Fruit fly (Drosophila melanogaster) whole organism, embryonic: ENCODE results near the gene CG31098.

Source experiments
- ATbp ChIP-seq: fragments of 200-800 bp; sonication (Bioruptor generic); optimal IDR thresholded peaks from 2 replicates; lab custom pipeline; 2017; ENCODE audit warnings: missing biosample characterization, mild to moderate bottlenecking, missing genetic modification characterization, missing genetic modification reagents
- Atf3 ChIP-seq: fragments of 200-800 bp; sonication (Bioruptor generic); optimal IDR thresholded peaks from 3 replicates; lab custom pipeline; 2016; ENCODE audit warnings: missing biosample characterization, missing genetic modification characterization
- BEAF-32 ChIP-seq: fragments of 200-800 bp; sonication (Bioruptor generic); optimal IDR thresholded peaks from 3 replicates; lab custom pipeline; 2017; ENCODE audit warnings: missing biosample characterization, missing genetic modification characterization, mild to moderate bottlenecking, moderate library complexity, missing genetic modification reagents
- Bdp1 ChIP-seq: fragments of 200-800 bp; sonication (Bioruptor generic); optimal IDR thresholded peaks from 3 replicates; lab custom pipeline; 2016; ENCODE audit warnings: missing biosample characterization, missing genetic modification characterization
- CG11093 ChIP-seq: fragments of 200-800 bp; sonication (Bioruptor generic); IDR thresholded peaks from 3 replicates; pipeline ENCODE4 v1.3.6; 2022; ENCODE audit warnings: missing biosample characterization, missing genetic modification characterization
- CG12744 ChIP-seq: fragments of 200-800 bp; sonication (Bioruptor generic); optimal IDR thresholded peaks from 2 replicates; lab custom pipeline; 2016; ENCODE audit warnings: missing biosample characterization, missing genetic modification characterization
- CG13123 ChIP-seq: fragments of 200-800 bp; sonication (Bioruptor generic); optimal IDR thresholded peaks from 2 replicates; lab custom pipeline; 2016; ENCODE audit warnings: missing biosample characterization, missing genetic modification characterization
- CG13424 ChIP-seq: fragments of 200-800 bp; sonication (Bioruptor generic); optimal IDR thresholded peaks from 2 replicates; lab custom pipeline; 2019; ENCODE audit warnings: missing biosample characterization, mild to moderate bottlenecking, missing genetic modification characterization, moderate library complexity
- CG2889 ChIP-seq: fragments of 200-800 bp; sonication (Bioruptor generic); IDR thresholded peaks from 3 replicates; pipeline ENCODE4 v1.3.6; 2022; ENCODE audit warnings: missing biosample characterization, missing genetic modification characterization
- CG3407 ChIP-seq: fragments of 200-800 bp; sonication (Bioruptor generic); optimal IDR thresholded peaks from 2 replicates; lab custom pipeline; 2018; ENCODE audit warnings: missing biosample characterization, mild to moderate bottlenecking, missing genetic modification characterization
- CG34376 ChIP-seq: fragments of 200-800 bp; sonication (Bioruptor generic); optimal IDR thresholded peaks from 2 replicates; lab custom pipeline; 2018; ENCODE audit warnings: missing biosample characterization, mild to moderate bottlenecking, missing genetic modification characterization
- CG34422 ChIP-seq: fragments of 200-800 bp; sonication (Bioruptor generic); IDR thresholded peaks from 3 replicates; pipeline ENCODE4 v1.3.6; 2022; ENCODE audit warnings: missing biosample characterization, missing genetic modification characterization
- CG3995 ChIP-seq: fragments of 200-800 bp; sonication (Bioruptor generic); optimal IDR thresholded peaks from 3 replicates; lab custom pipeline; 2016; ENCODE audit warnings: missing biosample characterization, missing genetic modification characterization
- CG4820 ChIP-seq: fragments of 200-800 bp; sonication (Bioruptor generic); optimal IDR thresholded peaks from 3 replicates; lab custom pipeline; 2016; ENCODE audit warnings: missing biosample characterization, missing genetic modification characterization
- CG6254 ChIP-seq: fragments of 200-800 bp; sonication (Bioruptor generic); optimal IDR thresholded peaks from 3 replicates; lab custom pipeline; 2017; ENCODE audit warnings: mild to moderate bottlenecking, missing biosample characterization, missing genetic modification reagents, missing genetic modification characterization
- CG6791 ChIP-seq: fragments of 200-800 bp; sonication (Bioruptor generic); IDR thresholded peaks from 3 replicates; pipeline ENCODE4 v1.3.6; 2022; ENCODE audit warnings: missing biosample characterization, missing genetic modification characterization; ENCODE audit not compliant: partially characterized antibody
- CG7928 ChIP-seq: fragments of 200-800 bp; sonication (Bioruptor generic); optimal IDR thresholded peaks from 2 replicates; lab custom pipeline; 2017; ENCODE audit warnings: missing biosample characterization, mild to moderate bottlenecking, missing genetic modification characterization
- CG8388 ChIP-seq: fragments of 200-800 bp; sonication (Bioruptor generic); optimal IDR thresholded peaks from 2 replicates; lab custom pipeline; 2019; ENCODE audit warnings: missing biosample characterization, mild to moderate bottlenecking, missing genetic modification characterization, moderate library complexity
- CG9797 ChIP-seq: fragments of 200-800 bp; sonication (Bioruptor generic); optimal IDR thresholded peaks from 3 replicates; lab custom pipeline; 2018; ENCODE audit warnings: missing biosample characterization, mild to moderate bottlenecking, missing genetic modification characterization
- CoRest ChIP-seq: fragments of 200-800 bp; sonication (Bioruptor generic); optimal IDR thresholded peaks from 3 replicates; lab custom pipeline; 2018; ENCODE audit warnings: missing biosample characterization, mild to moderate bottlenecking, missing genetic modification characterization, moderate library complexity
- Dll ChIP-seq: fragments of 200-800 bp; sonication (Bioruptor generic); IDR thresholded peaks from 4 replicates; pipeline ENCODE4 v1.3.6; 2022; ENCODE audit warnings: missing biosample characterization, missing genetic modification characterization; ENCODE audit not compliant: partially characterized antibody
- Fer1 ChIP-seq: fragments of 200-800 bp; sonication (Bioruptor generic); optimal IDR thresholded peaks from 2 replicates; lab custom pipeline; 2017; ENCODE audit warnings: missing biosample characterization, mild to moderate bottlenecking, missing genetic modification characterization
- GATAe ChIP-seq: fragments of 200-800 bp; sonication (Bioruptor generic); conservative IDR thresholded peaks from 2 replicates; pipeline ENCODE4 v1.3.6; 2022; ENCODE audit warnings: missing biosample characterization, missing genetic modification characterization
- H2.0 ChIP-seq: fragments of 200-800 bp; sonication (Bioruptor generic); IDR thresholded peaks from 2 replicates; pipeline ENCODE4 v1.3.6; 2022; ENCODE audit warnings: missing biosample characterization, missing genetic modification characterization
- HLH54F ChIP-seq: fragments of 200-800 bp; sonication (Bioruptor generic); optimal IDR thresholded peaks from 3 replicates; lab custom pipeline; 2016; ENCODE audit warnings: missing biosample characterization, missing genetic modification characterization
- Nf-YC ChIP-seq: fragments of 200-800 bp; optimal IDR thresholded peaks from 3 replicates; lab custom pipeline; 2019; ENCODE audit warnings: missing biosample characterization, mild to moderate bottlenecking, missing genetic modification characterization, moderate library complexity
- Ravus ChIP-seq: fragments of 200-800 bp; sonication (Bioruptor generic); IDR thresholded peaks from 2 replicates; pipeline ENCODE4 v1.3.6; 2022; ENCODE audit warnings: missing biosample characterization, missing genetic modification characterization
- YL-1 ChIP-seq: fragments of 200-800 bp; sonication (Bioruptor generic); optimal IDR thresholded peaks from 3 replicates; lab custom pipeline; 2017; ENCODE audit warnings: missing biosample characterization, mild to moderate bottlenecking, missing genetic modification characterization
- ab ChIP-seq: fragments of 200-800 bp; sonication (Bioruptor generic); optimal IDR thresholded peaks from 2 replicates; lab custom pipeline; 2016; ENCODE audit warnings: missing biosample characterization, missing genetic modification characterization
- aop ChIP-seq: fragments of 200-800 bp; sonication (Bioruptor generic); IDR thresholded peaks from 2 replicates; pipeline ENCODE4 v1.3.6; 2022; ENCODE audit warnings: missing biosample characterization, missing genetic modification characterization
- chn ChIP-seq: fragments of 200-800 bp; sonication (Bioruptor generic); optimal IDR thresholded peaks from 2 replicates; lab custom pipeline; 2016; ENCODE audit warnings: missing biosample characterization, missing genetic modification characterization
- croc ChIP-seq: fragments of 200-800 bp; sonication (Bioruptor generic); conservative IDR thresholded peaks from 3 replicates; pipeline ENCODE4 v1.3.6; 2022; ENCODE audit warnings: missing biosample characterization, missing genetic modification characterization
- dmrt11E ChIP-seq: fragments of 200-800 bp; sonication (Bioruptor generic); optimal IDR thresholded peaks from 3 replicates; lab custom pipeline; 2018; ENCODE audit warnings: missing biosample characterization, mild to moderate bottlenecking, missing genetic modification characterization, moderate library complexity
- dmrt99B ChIP-seq: fragments of 200-800 bp; sonication (Bioruptor generic); optimal IDR thresholded peaks from 2 replicates; lab custom pipeline; 2018; ENCODE audit warnings: missing biosample characterization, mild to moderate bottlenecking, missing genetic modification characterization, moderate library complexity
- dysf ChIP-seq: fragments of 200-800 bp; sonication (Bioruptor generic); IDR thresholded peaks from 3 replicates; pipeline ENCODE4 v1.3.6; 2022; ENCODE audit warnings: missing biosample characterization, missing genetic modification characterization
- ewg ChIP-seq: fragments of 200-800 bp; sonication (Bioruptor generic); optimal IDR thresholded peaks from 3 replicates; lab custom pipeline; 2017; ENCODE audit warnings: mild to moderate bottlenecking, missing biosample characterization, missing genetic modification reagents, missing genetic modification characterization
- grau ChIP-seq: fragments of 200-800 bp; optimal IDR thresholded peaks from 3 replicates; lab custom pipeline; 2019; ENCODE audit warnings: missing biosample characterization, mild to moderate bottlenecking, missing genetic modification characterization, moderate library complexity
- hkb ChIP-seq, 2 experiments: fragments of 200-800 bp in 1 of 2; fragments of >200 bp in 1 of 2; sonication (Bioruptor generic) in 1 of 2; IDR thresholded peaks in 1 of 2; optimal IDR thresholded peaks in 1 of 2; 2 replicates each; pipeline versions ENCODE4 v1.3.6 to Lab custom; 2017 to 2022; ENCODE audit warnings: missing biosample characterization in 1 of 2, missing genetic modification characterization in 1 of 2
- insv ChIP-seq, 2 experiments: fragments of 200-800 bp; sonication (Bioruptor generic); optimal IDR thresholded peaks; 3 replicates each; lab custom pipeline; 2016 to 2018; ENCODE audit warnings: missing biosample characterization in 2 of 2, missing genetic modification characterization in 2 of 2
- jigr1 ChIP-seq: fragments of 200-800 bp; sonication (Bioruptor generic); IDR thresholded peaks from 3 replicates; pipeline ENCODE4 v1.3.6; 2022; ENCODE audit warnings: missing biosample characterization, missing genetic modification characterization
- ken ChIP-seq: fragments of 200-800 bp; sonication (Bioruptor generic); IDR thresholded peaks from 3 replicates; pipeline ENCODE4 v1.3.6; 2022; ENCODE audit warnings: missing biosample characterization, missing genetic modification characterization
- pb ChIP-seq: fragments of 200-800 bp; sonication (Bioruptor generic); optimal IDR thresholded peaks from 3 replicates; lab custom pipeline; 2016; ENCODE audit warnings: missing biosample characterization, missing genetic modification characterization
- peb ChIP-seq: fragments of 200-800 bp; sonication (Bioruptor generic); IDR thresholded peaks from 2 replicates; pipeline ENCODE4 v1.3.6; 2022; ENCODE audit warnings: missing biosample characterization, missing genetic modification characterization
- row ChIP-seq: fragments of 200-800 bp; sonication (Bioruptor generic); IDR thresholded peaks from 3 replicates; pipeline ENCODE4 v1.3.6; 2022; ENCODE audit warnings: missing biosample characterization, missing genetic modification characterization
- schlank ChIP-seq: fragments of 200-800 bp; sonication (Bioruptor generic); optimal IDR thresholded peaks from 2 replicates; lab custom pipeline; 2018; ENCODE audit warnings: missing biosample characterization, mild to moderate bottlenecking, missing genetic modification characterization
- sna ChIP-seq: fragments of 200-800 bp; sonication (Bioruptor generic); IDR thresholded peaks from 2 replicates; pipeline ENCODE4 v1.3.6; 2022; ENCODE audit warnings: missing biosample characterization, missing genetic modification characterization; ENCODE audit not compliant: partially characterized antibody
- stc ChIP-seq: fragments of 200-800 bp; sonication (Bioruptor generic); IDR thresholded peaks from 2 replicates; pipeline ENCODE4 v1.3.6; 2022; ENCODE audit warnings: missing biosample characterization, missing genetic modification characterization
- stwl ChIP-seq: fragments of 200-800 bp; sonication (Bioruptor generic); optimal IDR thresholded peaks from 3 replicates; lab custom pipeline; 2018; ENCODE audit warnings: missing biosample characterization, mild to moderate bottlenecking, missing genetic modification characterization, moderate library complexity
- wek ChIP-seq: fragments of 200-800 bp; sonication (Bioruptor generic); optimal IDR thresholded peaks from 3 replicates; lab custom pipeline; 2018; ENCODE audit warnings: missing biosample characterization, mild to moderate bottlenecking, missing genetic modification characterization, moderate library complexity

Gene CG31098

DNA sequence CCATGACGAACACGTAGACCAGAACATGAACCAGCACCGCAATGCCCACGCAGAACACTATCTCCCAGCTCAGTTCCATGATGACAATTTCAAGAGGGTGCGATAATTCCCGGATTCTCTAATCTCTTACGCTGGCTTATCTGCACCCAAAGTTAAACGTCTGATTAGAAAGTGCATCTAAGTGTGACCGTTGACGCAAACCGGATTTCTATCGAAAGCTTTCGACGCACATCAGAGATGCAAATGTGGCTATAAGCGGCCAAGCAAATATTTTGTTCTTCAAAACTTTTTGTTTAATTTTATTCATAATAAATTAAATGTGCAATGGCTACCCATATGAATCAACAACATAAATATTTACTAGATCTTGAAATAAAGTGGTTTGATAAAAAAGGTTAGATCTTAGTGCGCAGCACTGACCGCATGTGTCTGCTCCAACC, 30.4 kb downstream of the CG31098 start, which contains the start of the genes Kdsr and CG11858 (continued):
- TF ChIP-seq chn (GFP tag; lab: Kevin White, UChicago), result peak; percentile 65
- no peak for TF ChIP-seq CG3407
- TF ChIP-seq HLH54F, result peak; percentile 43
- TF ChIP-seq dmrt99B (tag; lab: Kevin White, UChicago), result no peak
- TF ChIP-seq CG4820, result peak; percentile 23
- TF ChIP-seq BEAF-32 (GFP tag; lab: Kevin White, UChicago), result peak; percentile 52
- peak; percentile 40 for TF ChIP-seq CG12744
- TF ChIP-seq Ravus (GFP tag; lab: Robert Waterston, UW), result peak; percentile 11; the same call in 1 of the 2 replicates
- peak; percentile 39; the same call in 1 of the 3 replicates for TF ChIP-seq croc (GFP tag; lab: Robert Waterston, UW)
- no peak for TF ChIP-seq ATbp (GFP tag; lab: Kevin White, UChicago)
- TF ChIP-seq CG2889, result peak; percentile 72
- TF ChIP-seq wek (GFP tag; lab: Kevin White, UChicago), result peak; percentile 25
- TF ChIP-seq jigr1 (GFP tag; lab: Robert Waterston, UW), result no peak
- no peak for TF ChIP-seq ab (GFP tag; lab: Kevin White, UChicago)
- peak; percentile 29 for TF ChIP-seq hkb (optimal IDR thresholded peaks at IDR 0.05; lab: Kevin White, UChicago)
- TF ChIP-seq hkb (GFP tag; IDR thresholded peaks at IDR 0.05; lab: Robert Waterston, UW), result peak; percentile 66
- peak; percentile 71 for TF ChIP-seq CoRest
- peak; percentile 47; the same call in 1 of the 2 replicates for TF ChIP-seq peb (GFP tag; lab: Robert Waterston, UW)
- peak; percentile 3 for TF ChIP-seq pb (GFP tag; lab: Kevin White, UChicago)
- 0 out of 2 replicates have a peak, but pooled peaks have one; percentile 10 for TF ChIP-seq stc
- TF ChIP-seq CG6791 (GFP tag; lab: Robert Waterston, UW), result no peak
- peak; percentile 53; the same call in 1 of the 3 replicates for TF ChIP-seq CG11093
- no peak for TF ChIP-seq sna
- TF ChIP-seq CG34376, result peak; percentile 77
- TF ChIP-seq aop (GFP tag; lab: Robert Waterston, UW), result no peak
- TF ChIP-seq ewg (GFP tag; lab: Kevin White, UChicago), result no peak
- peak; percentile 53 for TF ChIP-seq Atf3
- TF ChIP-seq insv (GFP tag; optimal IDR thresholded peaks at IDR 0.05; lab: Kevin White, UChicago), result peak in 1 of 2 experiments; percentile 81
- peak; percentile 94 for TF ChIP-seq row (GFP tag; lab: Robert Waterston, UW)
- TF ChIP-seq H2.0 (GFP tag; lab: Robert Waterston, UW), result peak; percentile 60; the same call in 1 of the 2 replicates
- TF ChIP-seq Nf-YC (tag; lab: Kevin White, UChicago), result peak; percentile 60
- TF ChIP-seq CG9797 (GFP tag; lab: Kevin White, UChicago), result peak; percentile 76
- peak; percentile 61 for TF ChIP-seq GATAe
- peak; percentile 9 for TF ChIP-seq stwl (tag; lab: Kevin White, UChicago)
- peak; percentile 70; the same call in 2 of the 3 replicates for TF ChIP-seq CG34422 (GFP tag; lab: Robert Waterston, UW)
- peak; percentile 69 for TF ChIP-seq CG13424 (tag; lab: Kevin White, UChicago)
- peak; percentile 45; the same call in 1 of the 4 replicates for TF ChIP-seq Dll (GFP tag; lab: Robert Waterston, UW)
- peak; percentile 6 for TF ChIP-seq CG13123
- TF ChIP-seq grau, result peak; percentile 73
- no peak for TF ChIP-seq schlank (tag; lab: Kevin White, UChicago)
- TF ChIP-seq CG8388 (GFP tag; lab: Kevin White, UChicago), result peak; percentile 55
- peak; percentile 4 for TF ChIP-seq CG3995 (GFP tag; lab: Kevin White, UChicago)
- TF ChIP-seq CG6254, result no peak
- peak; percentile 70 for TF ChIP-seq dysf (GFP tag; lab: Robert Waterston, UW)
- no peak for TF ChIP-seq CG7928 (GFP tag; lab: Kevin White, UChicago)
- peak; percentile 70; the same call in 2 of the 3 replicates for TF ChIP-seq ken (GFP tag; lab: Robert Waterston, UW)
- peak; percentile 52 for TF ChIP-seq dmrt11E
- TF ChIP-seq Bdp1 (GFP tag; lab: Kevin White, UChicago), result peak; percentile 27
- TF ChIP-seq YL-1 (GFP tag; lab: Kevin White, UChicago), result peak; percentile 3
- peak; percentile 77 for TF ChIP-seq Fer1
- TF ChIP-seq, all 482 proteins: peak for 281
